Worm (Caenorhabditis elegans): ENCODE measurements around the gene F26F2.8.

The F26F2.8 gene

DNA sequence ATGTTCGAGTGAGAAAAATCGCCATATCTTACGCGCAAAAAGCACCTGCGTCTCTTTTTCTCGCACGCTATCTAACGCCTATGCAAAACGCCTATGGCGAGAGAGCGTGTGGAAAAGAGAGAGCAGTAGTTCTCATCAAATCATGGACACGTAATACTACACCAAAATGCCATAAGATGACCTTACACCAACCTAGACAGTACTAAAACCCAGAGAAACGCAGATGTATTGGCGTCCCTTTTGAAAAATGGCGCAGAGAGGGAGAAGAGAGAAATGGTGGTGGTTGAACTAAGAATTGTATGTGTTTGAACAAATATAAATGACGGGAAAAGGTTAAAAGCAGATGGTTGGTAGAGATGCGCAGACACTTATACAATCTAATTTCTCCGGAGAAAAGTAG lies 40.3 kb upstream of the F26F2.8 start, which contains the start of gene Y38H6C.16 (continued):
- TF ChIP-seq nhr-76 (tag; optimal IDR thresholded peaks at IDR 0.05) (no peak), efl-1 (optimal IDR thresholded peaks at IDR 0.05) (peak; percentile 12 to 19), efl-1 (GFP tag; optimal IDR thresholded peaks at IDR 0.05 in 1 of 2) (peak in 1 of 2 experiments; percentile 83), xbp-1 (tag; optimal IDR thresholded peaks at IDR 0.05) (peak; percentile 14), egl-27 (tag; optimal IDR thresholded peaks at IDR 0.05) (no peak), dpl-1 (GFP tag; optimal IDR thresholded peaks at IDR 0.05) (peak in 1 of 3 experiments; percentile 25), pax-3 (tag; optimal IDR thresholded peaks at IDR 0.05) (no peak), ceh-63 (GFP tag; optimal IDR thresholded peaks at IDR 0.05) (no peak), efl-3 (GFP tag; optimal IDR thresholded peaks at IDR 0.05) (no peak), swsn-7 (tag; optimal IDR thresholded peaks at IDR 0.05) (no peak), mdl-1 (tag; optimal IDR thresholded peaks at IDR 0.05) (no peak), unc-98 (GFP tag; IDR thresholded peaks at IDR 0.05) (no peak), F16B12.6 (tag; optimal IDR thresholded peaks at IDR 0.05) (peak; percentile 16), unc-86 (tag; optimal IDR thresholded peaks at IDR 0.05) (no peak), egl-13 (tag; optimal IDR thresholded peaks at IDR 0.05) (no peak), fos-1 (tag; optimal IDR thresholded peaks at IDR 0.05) (no peak), nhr-12 (tag; optimal IDR thresholded peaks at IDR 0.05) (no peak), fkh-8 (tag; optimal IDR thresholded peaks at IDR 0.05) (no peak), Y116A8C.19 (tag; optimal IDR thresholded peaks at IDR 0.05; ENCODE audit: borderline replicate concordance) (no peak), nhr-85 (tag) (peak; percentile 73), nhr-71 (tag; optimal IDR thresholded peaks at IDR 0.05) (no peak), ztf-4 (tag; optimal IDR thresholded peaks at IDR 0.05) (no peak), ceh-88 (GFP tag; IDR thresholded peaks at IDR 0.05) (no peak), isw-1 (GFP tag; IDR thresholded peaks at IDR 0.05) (no peak), sup-37 (GFP tag; optimal IDR thresholded peaks at IDR 0.05) (no peak), nhr-28 (tag; optimal IDR thresholded peaks at IDR 0.05) (no peak), nhr-19 (GFP tag; conservative IDR thresholded peaks at IDR 0.05) (no peak), mef-2 (tag; optimal IDR thresholded peaks at IDR 0.05) (no peak), ces-1 (GFP tag; optimal IDR thresholded peaks at IDR 0.05) (no peak), hlh-4 (tag; optimal IDR thresholded peaks at IDR 0.05) (no peak), aha-1 (tag; optimal IDR thresholded peaks at IDR 0.05) (no peak), sox-4 (tag; optimal IDR thresholded peaks at IDR 0.05) (no peak), nhr-84 (tag; optimal IDR thresholded peaks at IDR 0.05) (no peak), nhr-47 (tag; optimal IDR thresholded peaks at IDR 0.05) (peak; percentile 13), lir-3 (tag; optimal IDR thresholded peaks at IDR 0.05; ENCODE audit: poor library complexity) (no peak), mep-1 (tag; optimal IDR thresholded peaks at IDR 0.05) (peak; percentile 25), alr-1 (tag; optimal IDR thresholded peaks at IDR 0.05; ENCODE audit: borderline replicate concordance) (no peak), hpl-2 (GFP tag; optimal IDR thresholded peaks at IDR 0.05) (no peak)

- TF ChIP-seq ztf-11 (tag; optimal IDR thresholded peaks at IDR 0.05) (no peak), hlh-4 (tag; optimal IDR thresholded peaks at IDR 0.05) (no peak), efl-1 (optimal IDR thresholded peaks at IDR 0.05) (no peak), efl-1 (GFP tag; optimal IDR thresholded peaks at IDR 0.05 in 1 of 2) (no peak), unc-62 (GFP tag; optimal IDR thresholded peaks at IDR 0.05) (no peak), lir-3 (tag; optimal IDR thresholded peaks at IDR 0.05; ENCODE audit: poor library complexity) (no peak), nhr-90 (tag; optimal IDR thresholded peaks at IDR 0.05; ENCODE audit: poor library complexity) (no peak)
Measured at ce11 chrV:20544092-20544491, 35.3 kb upstream of the F26F2.8 start, which contains the start of gene slc-36.3. slc-36.3 (minus strand) TSS chrV:20544192.

DNA sequence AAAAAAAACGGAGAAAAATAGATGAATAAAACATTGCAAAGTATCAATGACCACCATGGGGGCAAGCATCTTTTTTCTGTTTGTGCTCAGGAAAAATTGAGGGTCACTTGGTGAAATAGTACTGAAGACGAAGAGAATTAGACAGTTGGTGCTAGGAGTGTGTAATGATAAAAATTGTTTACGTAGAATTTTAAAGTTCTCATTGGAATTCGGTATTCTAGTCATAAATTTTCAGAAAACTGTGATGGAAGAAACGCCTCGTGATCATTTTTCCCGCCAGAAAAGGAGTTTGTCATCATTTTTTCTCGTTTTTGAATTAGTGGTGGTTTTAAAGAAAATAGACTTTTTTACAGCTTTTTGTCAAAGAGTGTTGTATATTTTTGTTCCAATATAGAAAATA lies 34.7 kb upstream of the F26F2.8 start:
- peak; percentile 53 for TF ChIP-seq elt-2 (tag; optimal IDR thresholded peaks at IDR 0.05)
- no peak for TF ChIP-seq elt-3 (tag; optimal IDR thresholded peaks at IDR 0.05)
- TF ChIP-seq lin-35 (GFP tag; optimal IDR thresholded peaks at IDR 0.05), result peak in 1 of 2 experiments; percentile 28
- TF ChIP-seq nhr-71 (tag; optimal IDR thresholded peaks at IDR 0.05), result peak; percentile 27
- TF ChIP-seq skn-1 (tag; optimal IDR thresholded peaks at IDR 0.05), result peak; percentile 22
- no peak for TF ChIP-seq sox-4 (tag; optimal IDR thresholded peaks at IDR 0.05)
- TF ChIP-seq nhr-20 (tag; optimal IDR thresholded peaks at IDR 0.05), result peak; percentile 6
- peak; percentile 19 for TF ChIP-seq unc-86 (tag; optimal IDR thresholded peaks at IDR 0.05)
